Worm (Caenorhabditis elegans) whole organism, late embryonic: ENCODE results near the gene C39B10.4.

ENCODE experiments used
- C38D4.7 ChIP-seq: fragments of 200-800 bp; sonication (Bioruptor generic); optimal IDR thresholded peaks from 2 replicates; lab custom pipeline; 2018; ENCODE audit warnings: mild to moderate bottlenecking, missing genetic modification characterization, moderate library complexity, missing compliant biosample characterization
- T23F11.4 ChIP-seq: fragments of 200-800 bp; sonication (Bioruptor generic); optimal IDR thresholded peaks from 2 replicates; lab custom pipeline; 2018; ENCODE audit warnings: mild to moderate bottlenecking, missing genetic modification characterization, missing compliant biosample characterization
- Y22D7AL.16 ChIP-seq: sonication (generic microtip); optimal IDR thresholded peaks from 2 replicates; lab custom pipeline; 2016; ENCODE audit warnings: missing genetic modification characterization, missing compliant biosample characterization
- ama-1 ChIP-seq: fragments of 150-350 bp; optimal IDR thresholded peaks from 2 replicates; lab custom pipeline; 2014
- ceh-14 ChIP-seq: sonication (generic microtip); optimal IDR thresholded peaks from 2 replicates; lab custom pipeline; 2016; ENCODE audit warnings: missing genotype, missing genetic modification characterization, missing compliant biosample characterization
- ceh-18 ChIP-seq: sonication (generic microtip); optimal IDR thresholded peaks from 2 replicates; lab custom pipeline; 2016; ENCODE audit warnings: missing genetic modification characterization, missing compliant biosample characterization
- ceh-2 ChIP-seq: sonication (generic microtip); optimal IDR thresholded peaks from 2 replicates; lab custom pipeline; 2016; ENCODE audit warnings: missing genotype, missing genetic modification characterization, missing compliant biosample characterization
- ceh-30 ChIP-seq: fragments of 150-350 bp; optimal IDR thresholded peaks from 2 replicates; lab custom pipeline; 2014; ENCODE audit warnings: missing biosample characterization, missing genetic modification characterization
- ceh-31 ChIP-seq: sonication (generic microtip); optimal IDR thresholded peaks from 2 replicates; lab custom pipeline; 2016; ENCODE audit warnings: missing genetic modification characterization, missing compliant biosample characterization
- ceh-34 ChIP-seq: sonication (generic microtip); optimal IDR thresholded peaks from 2 replicates; lab custom pipeline; 2016; ENCODE audit warnings: mild to moderate bottlenecking, missing genetic modification characterization, missing compliant biosample characterization
- ceh-45 ChIP-seq: fragments of 200-800 bp; sonication (Bioruptor generic); IDR thresholded peaks from 2 replicates; pipeline ENCODE4 v1.3.6; 2022; ENCODE audit warnings: missing genetic modification reagents, missing genetic modification characterization, missing compliant biosample characterization
- ceh-48 ChIP-seq: sonication (generic microtip); optimal IDR thresholded peaks from 2 replicates; lab custom pipeline; 2016; ENCODE audit warnings: missing genetic modification characterization, inconsistent platforms, missing compliant biosample characterization
- ceh-6 ChIP-seq: fragments of 200-800 bp; sonication (Bioruptor generic); optimal IDR thresholded peaks from 2 replicates; lab custom pipeline; 2018; ENCODE audit warnings: mild to moderate bottlenecking, missing genetic modification characterization, missing compliant biosample characterization
- ceh-9 ChIP-seq: sonication (generic microtip); optimal IDR thresholded peaks from 2 replicates; lab custom pipeline; 2016; ENCODE audit warnings: mild to moderate bottlenecking, missing genetic modification characterization, inconsistent platforms, missing compliant biosample characterization
- che-1 ChIP-seq: sonication (generic microtip); optimal IDR thresholded peaks from 2 replicates; lab custom pipeline; 2016; ENCODE audit warnings: mild to moderate bottlenecking, missing genetic modification characterization, missing compliant biosample characterization
- elt-2 ChIP-seq: sonication (generic microtip); optimal IDR thresholded peaks from 2 replicates; lab custom pipeline; 2016; ENCODE audit warnings: missing genetic modification reagents, missing genetic modification characterization, missing compliant biosample characterization
- elt-4 ChIP-seq: sonication (generic microtip); optimal IDR thresholded peaks from 2 replicates; lab custom pipeline; 2016; ENCODE audit warnings: missing genetic modification characterization, missing compliant biosample characterization
- eyg-1 ChIP-seq: sonication (generic microtip); optimal IDR thresholded peaks from 2 replicates; lab custom pipeline; 2016; ENCODE audit warnings: missing genotype, missing genetic modification characterization, missing compliant biosample characterization
- fax-1 ChIP-seq: sonication (generic microtip); optimal IDR thresholded peaks from 2 replicates; lab custom pipeline; 2016; ENCODE audit warnings: missing genotype, missing genetic modification characterization, missing compliant biosample characterization
- fkh-6 ChIP-seq: sonication (generic microtip); optimal IDR thresholded peaks from 2 replicates; lab custom pipeline; 2016; ENCODE audit warnings: missing genetic modification characterization, missing compliant biosample characterization
- gmeb-2 ChIP-seq: sonication (generic microtip); optimal IDR thresholded peaks from 2 replicates; lab custom pipeline; 2016; ENCODE audit warnings: missing genetic modification characterization, inconsistent platforms, missing compliant biosample characterization
- hlh-13 ChIP-seq: fragments of 200-800 bp; sonication (Bioruptor generic); optimal IDR thresholded peaks from 2 replicates; lab custom pipeline; 2018; ENCODE audit warnings: mild to moderate bottlenecking, missing genetic modification characterization, missing compliant biosample characterization
- hlh-15 ChIP-seq: sonication (generic microtip); optimal IDR thresholded peaks from 2 replicates; lab custom pipeline; 2016; ENCODE audit warnings: missing genetic modification characterization, missing compliant biosample characterization
- hlh-30 ChIP-seq: sonication (generic microtip); optimal IDR thresholded peaks from 2 replicates; lab custom pipeline; 2017; ENCODE audit warnings: antibody characterized with exemption, missing genetic modification characterization, missing compliant biosample characterization; ENCODE audit not compliant: insufficient read depth
- hlh-6 ChIP-seq: sonication (generic microtip); optimal IDR thresholded peaks from 2 replicates; lab custom pipeline; 2016; ENCODE audit warnings: missing genotype, missing genetic modification characterization, missing compliant biosample characterization
- lim-6 ChIP-seq: sonication (generic microtip); optimal IDR thresholded peaks from 2 replicates; lab custom pipeline; 2016; ENCODE audit warnings: missing genetic modification characterization, missing compliant biosample characterization
- lin-11 ChIP-seq: fragments of 200-800 bp; sonication (Bioruptor generic); optimal IDR thresholded peaks from 2 replicates; lab custom pipeline; 2018; ENCODE audit warnings: mild to moderate bottlenecking, missing genetic modification characterization, missing compliant biosample characterization
- mec-3 ChIP-seq: sonication (generic microtip); optimal IDR thresholded peaks from 2 replicates; lab custom pipeline; 2016; ENCODE audit warnings: borderline replicate concordance, missing genetic modification characterization, missing compliant biosample characterization
- nfya-1 ChIP-seq: sonication (generic microtip); optimal IDR thresholded peaks from 2 replicates; lab custom pipeline; 2017; ENCODE audit warnings: missing genetic modification characterization, mild to moderate bottlenecking, missing compliant biosample characterization, antibody characterized with exemption, moderate library complexity
- nhr-232 ChIP-seq: sonication (generic microtip); optimal IDR thresholded peaks from 2 replicates; lab custom pipeline; 2016; ENCODE audit warnings: missing genetic modification characterization, missing compliant biosample characterization
- npax-4 ChIP-seq: sonication (generic microtip); optimal IDR thresholded peaks from 2 replicates; lab custom pipeline; 2016; ENCODE audit warnings: missing genetic modification characterization, missing compliant biosample characterization
- pag-3 ChIP-seq: sonication (generic microtip); optimal IDR thresholded peaks from 2 replicates; lab custom pipeline; 2016; ENCODE audit warnings: missing compliant biosample characterization, missing genetic modification characterization, borderline replicate concordance
- pat-9 ChIP-seq: fragments of 200-800 bp; sonication (Bioruptor generic); optimal IDR thresholded peaks from 2 replicates; lab custom pipeline; 2018; ENCODE audit warnings: mild to moderate bottlenecking, missing genetic modification characterization, moderate library complexity, missing compliant biosample characterization
- pax-1 ChIP-seq: fragments of 150-350 bp; optimal IDR thresholded peaks from 2 replicates; lab custom pipeline; 2014; ENCODE audit warnings: missing biosample characterization, missing genetic modification characterization
- pqm-1 ChIP-seq: sonication (generic microtip); optimal IDR thresholded peaks from 2 replicates; lab custom pipeline; 2016; ENCODE audit warnings: missing genetic modification characterization, missing compliant biosample characterization
- pros-1 ChIP-seq: fragments of 150-350 bp; optimal IDR thresholded peaks from 2 replicates; lab custom pipeline; 2014; ENCODE audit warnings: missing biosample characterization, missing genetic modification reagents, missing genetic modification characterization
- ref-2 ChIP-seq: sonication (generic microtip); optimal IDR thresholded peaks from 2 replicates; lab custom pipeline; 2016; ENCODE audit warnings: missing genetic modification characterization, missing compliant biosample characterization
- rnt-1 ChIP-seq: sonication (generic microtip); optimal IDR thresholded peaks from 2 replicates; lab custom pipeline; 2016; ENCODE audit warnings: missing genetic modification characterization, missing compliant biosample characterization
- sdc-2 ChIP-seq: sonication (generic microtip); optimal IDR thresholded peaks from 2 replicates; lab custom pipeline; 2016; ENCODE audit warnings: missing genotype, missing genetic modification characterization, missing compliant biosample characterization
- sox-2 ChIP-seq: fragments of 200-800 bp; sonication (Bioruptor generic); IDR thresholded peaks from 2 replicates; pipeline ENCODE4 v1.3.6; 2022; ENCODE audit warnings: missing genetic modification reagents, missing genetic modification characterization, missing compliant biosample characterization
- sox-4 ChIP-seq: sonication (generic microtip); optimal IDR thresholded peaks from 2 replicates; lab custom pipeline; 2017; ENCODE audit warnings: mild to moderate bottlenecking, missing genetic modification characterization, inconsistent platforms, missing compliant biosample characterization
- syd-9 ChIP-seq: sonication (generic microtip); optimal IDR thresholded peaks from 2 replicates; lab custom pipeline; 2016; ENCODE audit warnings: mild to moderate bottlenecking, missing genetic modification characterization, moderate library complexity, missing compliant biosample characterization
- tbx-2 ChIP-seq: sonication (generic microtip); optimal IDR thresholded peaks from 2 replicates; lab custom pipeline; 2016; ENCODE audit warnings: missing genetic modification characterization, missing compliant biosample characterization
- tbx-7 ChIP-seq: sonication (generic microtip); optimal IDR thresholded peaks from 2 replicates; lab custom pipeline; 2016; ENCODE audit warnings: missing genotype, missing genetic modification characterization, missing compliant biosample characterization
- unc-3 ChIP-seq, 2 experiments: fragments of 200-800 bp in 1 of 2; sonication (Bioruptor generic) in 1 of 2; sonication (generic microtip) in 1 of 2; conservative IDR thresholded peaks in 1 of 2; optimal IDR thresholded peaks in 1 of 2; 2 replicates each; pipeline versions ENCODE4 v1.3.6 to Lab custom; 2016 to 2022; ENCODE audit warnings: missing compliant biosample characterization in 2 of 2, missing genetic modification characterization in 2 of 2, missing genetic modification reagents in 1 of 2
- unc-42 ChIP-seq: sonication (generic microtip); optimal IDR thresholded peaks from 2 replicates; lab custom pipeline; 2016; ENCODE audit warnings: missing genotype, missing genetic modification characterization, missing compliant biosample characterization
- unc-86 ChIP-seq: sonication (generic microtip); optimal IDR thresholded peaks from 2 replicates; lab custom pipeline; 2016; ENCODE audit warnings: missing genetic modification characterization, missing compliant biosample characterization
- zip-5 ChIP-seq: sonication (generic microtip); optimal IDR thresholded peaks from 2 replicates; lab custom pipeline; 2016; ENCODE audit warnings: missing genetic modification characterization, missing compliant biosample characterization
- ztf-16 ChIP-seq: sonication (generic microtip); optimal IDR thresholded peaks from 2 replicates; lab custom pipeline; 2017; ENCODE audit warnings: missing genetic modification characterization, missing compliant biosample characterization

C39B10.4 gene

DNA sequence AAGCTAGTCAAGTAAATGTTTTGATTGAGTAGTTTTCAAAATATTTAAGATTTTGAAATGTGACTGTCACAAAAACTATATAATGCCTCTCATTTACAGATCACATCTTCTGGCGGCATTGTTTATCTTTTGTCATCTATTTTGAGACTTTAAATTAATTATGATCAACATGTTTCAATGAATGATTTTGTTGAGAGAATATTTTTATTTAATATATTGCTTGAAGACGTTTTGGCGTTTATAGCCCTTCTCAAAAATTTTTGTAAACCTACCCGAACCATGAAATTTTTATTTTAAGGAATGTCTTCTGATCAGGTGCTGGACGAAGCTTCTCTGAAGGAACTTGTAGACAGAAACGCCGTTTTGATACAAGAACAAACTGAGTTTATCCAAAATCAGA, at the start of gene C39B10.4:
C39B10.4 (plus strand) TSS at position 301 of the 400 bp plus-strand sequence.
- TF ChIP-seq mec-3 (no peak), nfya-1 (tag; lab: Kevin White, UChicago) (no peak), rnt-1 (tag; lab: Kevin White, UChicago) (no peak), ref-2 (tag; lab: Kevin White, UChicago) (no peak), unc-42 (tag; lab: Kevin White, UChicago) (no peak), syd-9 (tag; lab: Kevin White, UChicago) (no peak), fkh-6 (tag; lab: Kevin White, UChicago) (no peak), ama-1 (lab: Kevin White, UChicago) (no peak), ceh-2 (tag; lab: Kevin White, UChicago) (no peak), ceh-48 (tag; lab: Kevin White, UChicago) (no peak), ceh-6 (no peak), npax-4 (tag; lab: Kevin White, UChicago) (no peak)

- TF ChIP-seq pqm-1 (tag; lab: Kevin White, UChicago) = no peak
- peak; percentile 61 for TF ChIP-seq elt-2 (tag; lab: Kevin White, UChicago)
- no peak for TF ChIP-seq ceh-9 (tag; lab: Kevin White, UChicago)
- TF ChIP-seq, all 69 proteins: peak for 1
Observed at ce11 chrX:10395177-10395576, 49.6 kb upstream of the C39B10.4 start.

DNA sequence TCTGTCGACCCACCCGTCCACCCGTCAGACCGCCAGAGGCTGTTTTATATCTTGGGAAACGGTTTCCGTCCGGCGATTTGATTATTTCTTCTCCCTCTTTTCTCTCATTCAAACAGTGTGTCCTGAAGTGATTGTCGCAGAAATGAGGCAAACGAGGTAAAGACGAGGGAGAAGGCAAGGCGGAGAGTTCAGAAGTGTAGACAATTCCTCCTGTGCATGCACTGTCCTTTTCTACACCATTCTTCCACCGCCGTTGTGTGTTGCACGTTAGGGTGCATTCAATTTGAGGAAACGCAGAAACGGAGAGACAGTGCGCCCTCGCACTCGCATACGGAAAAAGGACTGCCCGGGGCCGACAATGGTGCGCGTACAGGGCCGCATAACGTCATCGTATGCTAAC, 49.1 kb upstream of the C39B10.4 start:
- TF ChIP-seq pat-9 (tag; lab: Kevin White, UChicago) (no peak), ceh-45 (GFP tag; lab: Robert Waterston, UW) (no peak), pros-1 (peak; percentile 19), hlh-30 (tag; lab: Kevin White, UChicago) (no peak), ztf-16 (tag; lab: Kevin White, UChicago) (no peak), ceh-34 (tag; lab: Kevin White, UChicago) (no peak), nfya-1 (tag; lab: Kevin White, UChicago) (peak; percentile 5), unc-86 (tag; lab: Kevin White, UChicago) (no peak), zip-5 (tag; lab: Kevin White, UChicago) (no peak), C38D4.7 (GFP tag; lab: Kevin White, UChicago) (no peak), nhr-232 (tag; lab: Kevin White, UChicago) (no peak), syd-9 (tag; lab: Kevin White, UChicago) (no peak), sox-4 (tag; lab: Kevin White, UChicago) (no peak), unc-3 (GFP tag; conservative IDR thresholded peaks at IDR 0.05; lab: Robert Waterston, UW) (no peak), unc-3 (tag; optimal IDR thresholded peaks at IDR 0.05; lab: Kevin White, UChicago) (no peak), ceh-30 (tag; lab: Kevin White, UChicago) (no peak), gmeb-2 (tag; lab: Kevin White, UChicago) (no peak), ama-1 (lab: Kevin White, UChicago) (no peak), lim-6 (tag; lab: Kevin White, UChicago) (no peak), che-1 (peak; percentile 4), ceh-18 (tag; lab: Kevin White, UChicago) (peak; percentile 23), eyg-1 (tag; lab: Kevin White, UChicago) (no peak), pax-1 (tag; lab: Kevin White, UChicago) (no peak), hlh-6 (no peak), elt-4 (tag; lab: Kevin White, UChicago) (no peak), T23F11.4 (GFP tag; lab: Kevin White, UChicago) (no peak), ceh-31 (peak; percentile 55), unc-42 (tag; lab: Kevin White, UChicago) (peak; percentile 40), lin-11 (no peak), tbx-7 (tag; lab: Kevin White, UChicago) (no peak), Y22D7AL.16 (no peak), sox-2 (GFP tag; lab: Robert Waterston, UW) (no peak), sdc-2 (peak; percentile 44), hlh-13 (no peak), ref-2 (tag; lab: Kevin White, UChicago) (peak; percentile 11), pag-3 (tag; lab: Kevin White, UChicago) (no peak), tbx-2 (peak; percentile 61), npax-4 (tag; lab: Kevin White, UChicago) (no peak), fax-1 (no peak), hlh-15 (tag; lab: Kevin White, UChicago) (no peak), ceh-9 (tag; lab: Kevin White, UChicago) (no peak), ceh-14 (tag; lab: Kevin White, UChicago) (peak; percentile 24)
